Fruit fly (Drosophila melanogaster) whole organism, embryonic: ENCODE results near the gene CG31126.

Source experiments
- Awh ChIP-seq: fragments of 200-800 bp; sonication (Bioruptor generic); IDR thresholded peaks from 2 replicates; pipeline ENCODE4, ENCODE4 v1.3.6; 2022; ENCODE audit warnings: missing biosample characterization, missing genetic modification characterization
- CG11723 ChIP-seq: fragments of 200-800 bp; sonication (Bioruptor generic); optimal IDR thresholded peaks from 2 replicates; lab custom pipeline; 2017; ENCODE audit warnings: missing biosample characterization, mild to moderate bottlenecking, missing genetic modification characterization
- CG12104 ChIP-seq: fragments of 200-800 bp; sonication (Bioruptor generic); optimal IDR thresholded peaks from 3 replicates; lab custom pipeline; 2016; ENCODE audit warnings: missing biosample characterization, missing genetic modification characterization
- CG13424 ChIP-seq: fragments of 200-800 bp; sonication (Bioruptor generic); optimal IDR thresholded peaks from 2 replicates; lab custom pipeline; 2019; ENCODE audit warnings: missing biosample characterization, mild to moderate bottlenecking, missing genetic modification characterization, moderate library complexity
- CG14050 ChIP-seq: fragments of 200-800 bp; sonication (Bioruptor generic); IDR thresholded peaks from 3 replicates; pipeline ENCODE4 v1.3.6; 2022; ENCODE audit warnings: missing biosample characterization, missing genetic modification characterization
- CG17361 ChIP-seq: fragments of 200-800 bp; sonication (Bioruptor generic); IDR thresholded peaks from 3 replicates; pipeline ENCODE4 v1.3.6; 2022; ENCODE audit warnings: missing biosample characterization, missing genetic modification characterization
- CG17829 ChIP-seq: fragments of 200-800 bp; optimal IDR thresholded peaks from 2 replicates; lab custom pipeline; 2019; ENCODE audit warnings: missing biosample characterization, mild to moderate bottlenecking, missing genetic modification characterization, moderate library complexity
- CG2889 ChIP-seq: fragments of 200-800 bp; sonication (Bioruptor generic); IDR thresholded peaks from 3 replicates; pipeline ENCODE4 v1.3.6; 2022; ENCODE audit warnings: missing biosample characterization, missing genetic modification characterization
- CG31224 ChIP-seq: fragments of 200-800 bp; sonication (Bioruptor generic); IDR thresholded peaks from 2 replicates; pipeline ENCODE4 v1.3.6; 2022; ENCODE audit warnings: missing biosample characterization, missing genetic modification characterization
- CG32772 ChIP-seq: fragments of 200-800 bp; sonication (Bioruptor generic); IDR thresholded peaks from 2 replicates; pipeline ENCODE4 v1.3.6; 2022; ENCODE audit warnings: missing biosample characterization, missing genetic modification characterization
- CG33557 ChIP-seq: fragments of 200-800 bp; sonication (Bioruptor generic); optimal IDR thresholded peaks from 2 replicates; lab custom pipeline; 2019; ENCODE audit warnings: missing biosample characterization, mild to moderate bottlenecking, missing genetic modification characterization, moderate library complexity
- CG3407 ChIP-seq: fragments of 200-800 bp; sonication (Bioruptor generic); optimal IDR thresholded peaks from 2 replicates; lab custom pipeline; 2018; ENCODE audit warnings: missing biosample characterization, mild to moderate bottlenecking, missing genetic modification characterization
- CG34376 ChIP-seq: fragments of 200-800 bp; sonication (Bioruptor generic); optimal IDR thresholded peaks from 2 replicates; lab custom pipeline; 2018; ENCODE audit warnings: missing biosample characterization, mild to moderate bottlenecking, missing genetic modification characterization
- CG4328 ChIP-seq: fragments of 200-800 bp; sonication (Bioruptor generic); optimal IDR thresholded peaks from 3 replicates; lab custom pipeline; 2017; ENCODE audit warnings: missing biosample characterization, missing genetic modification reagents, missing genetic modification characterization
- CG5180 ChIP-seq: fragments of 200-800 bp; sonication (Bioruptor generic); optimal IDR thresholded peaks from 3 replicates; lab custom pipeline; 2017; ENCODE audit warnings: missing biosample characterization, missing genetic modification characterization, mild to moderate bottlenecking, moderate library complexity, missing genetic modification reagents
- CG9727 ChIP-seq: fragments of 200-800 bp; sonication (Bioruptor generic); optimal IDR thresholded peaks from 3 replicates; lab custom pipeline; 2017; ENCODE audit warnings: missing biosample characterization, mild to moderate bottlenecking, missing genetic modification characterization
- CG9932 ChIP-seq: fragments of 200-800 bp; sonication (Bioruptor generic); IDR thresholded peaks from 2 replicates; pipeline ENCODE4 v1.3.6; 2022; ENCODE audit warnings: missing biosample characterization, missing genetic modification characterization
- CrebB ChIP-seq: fragments of 200-800 bp; sonication (Bioruptor generic); optimal IDR thresholded peaks from 3 replicates; lab custom pipeline; 2018; ENCODE audit warnings: missing biosample characterization, mild to moderate bottlenecking, missing genetic modification characterization
- Deaf1 ChIP-seq: fragments of 200-800 bp; optimal IDR thresholded peaks from 3 replicates; lab custom pipeline; 2019; ENCODE audit warnings: missing biosample characterization, mild to moderate bottlenecking, missing genetic modification characterization, moderate library complexity
- Dref ChIP-seq: fragments of 200-800 bp; sonication (Bioruptor generic); IDR thresholded peaks from 2 replicates; pipeline ENCODE4 v1.3.6; 2022; ENCODE audit warnings: missing biosample characterization, missing genetic modification characterization
- ERR ChIP-seq: fragments of 200-800 bp; sonication (Bioruptor generic); optimal IDR thresholded peaks from 2 replicates; lab custom pipeline; 2016; ENCODE audit warnings: missing biosample characterization, missing genetic modification characterization
- Elba2 ChIP-seq: fragments of 200-800 bp; sonication (Bioruptor generic); optimal IDR thresholded peaks from 3 replicates; lab custom pipeline; 2016; ENCODE audit warnings: missing biosample characterization, missing genetic modification characterization
- MBD-R2 ChIP-seq: fragments of 200-800 bp; sonication (Bioruptor generic); IDR thresholded peaks from 2 replicates; pipeline ENCODE4 v1.3.6; 2022; ENCODE audit warnings: missing biosample characterization, missing genetic modification characterization
- Mrtf ChIP-seq: fragments of 200-800 bp; sonication (Bioruptor generic); IDR thresholded peaks from 3 replicates; pipeline ENCODE4 v1.3.6; 2022; ENCODE audit warnings: missing biosample characterization, missing genetic modification characterization
- Ravus ChIP-seq: fragments of 200-800 bp; sonication (Bioruptor generic); IDR thresholded peaks from 2 replicates; pipeline ENCODE4 v1.3.6; 2022; ENCODE audit warnings: missing biosample characterization, missing genetic modification characterization
- Sin3A ChIP-seq: fragments of >200 bp; optimal IDR thresholded peaks from 2 replicates; lab custom pipeline; 2018
- Six4 ChIP-seq: fragments of 200-800 bp; sonication (Bioruptor generic); optimal IDR thresholded peaks from 2 replicates; lab custom pipeline; 2016; ENCODE audit warnings: missing biosample characterization, missing genetic modification characterization
- Trl ChIP-seq, 3 experiments: fragments of >200 bp in 2 of 3; fragments of 200-800 bp in 1 of 3; sonication (Bioruptor generic) in 1 of 3; optimal IDR thresholded peaks; 2 replicates in 1 of 3; 3 replicates in 2 of 3; lab custom pipeline; 2016 to 2017; ENCODE audit warnings: missing biosample characterization in 1 of 3, missing genetic modification characterization in 1 of 3
- Vsx1 ChIP-seq: fragments of 200-800 bp; sonication (Bioruptor generic); optimal IDR thresholded peaks from 2 replicates; lab custom pipeline; 2017; ENCODE audit warnings: missing biosample characterization, mild to moderate bottlenecking, missing genetic modification characterization, missing genetic modification reagents
- al ChIP-seq: fragments of 200-800 bp; sonication (Bioruptor generic); IDR thresholded peaks from 2 replicates; pipeline ENCODE4 v1.3.6; 2022; ENCODE audit warnings: missing biosample characterization, missing genetic modification characterization
- cas ChIP-seq: fragments of 200-800 bp; sonication (Bioruptor generic); IDR thresholded peaks from 2 replicates; pipeline ENCODE4 v1.3.6; 2022; ENCODE audit warnings: missing biosample characterization, missing genetic modification characterization
- disco-r ChIP-seq: fragments of 200-800 bp; sonication (Bioruptor generic); optimal IDR thresholded peaks from 2 replicates; lab custom pipeline; 2016; ENCODE audit warnings: missing biosample characterization, missing genetic modification characterization
- dmrt99B ChIP-seq: fragments of 200-800 bp; sonication (Bioruptor generic); optimal IDR thresholded peaks from 2 replicates; lab custom pipeline; 2018; ENCODE audit warnings: missing biosample characterization, mild to moderate bottlenecking, missing genetic modification characterization, moderate library complexity
- fd96Cb ChIP-seq: fragments of 200-800 bp; sonication (Bioruptor generic); optimal IDR thresholded peaks from 2 replicates; lab custom pipeline; 2018; ENCODE audit warnings: missing biosample characterization, mild to moderate bottlenecking, missing genetic modification characterization, moderate library complexity
- gro ChIP-seq: fragments of 200-800 bp; sonication (Bioruptor generic); optimal IDR thresholded peaks from 2 replicates; lab custom pipeline; 2016; ENCODE audit warnings: missing biosample characterization, missing genetic modification characterization
- h ChIP-seq: fragments of >200 bp; optimal IDR thresholded peaks from 2 replicates; lab custom pipeline; 2017
- hb ChIP-seq: fragments of 200-800 bp; sonication (Bioruptor generic); IDR thresholded peaks from 3 replicates; pipeline ENCODE4 v1.3.6; 2022; ENCODE audit warnings: missing biosample characterization, missing genetic modification characterization; ENCODE audit not compliant: partially characterized antibody
- her ChIP-seq: fragments of 200-800 bp; sonication (Bioruptor generic); optimal IDR thresholded peaks from 2 replicates; lab custom pipeline; 2016; ENCODE audit warnings: missing biosample characterization, missing genetic modification characterization
- knrl ChIP-seq: fragments of 200-800 bp; sonication (Bioruptor generic); IDR thresholded peaks from 3 replicates; pipeline ENCODE4 v1.3.6; 2022; ENCODE audit warnings: missing biosample characterization, missing genetic modification characterization; ENCODE audit not compliant: partially characterized antibody
- mirr ChIP-seq: fragments of 200-800 bp; sonication (Bioruptor generic); optimal IDR thresholded peaks from 3 replicates; lab custom pipeline; 2018; ENCODE audit warnings: missing biosample characterization, mild to moderate bottlenecking, missing genetic modification characterization
- oc ChIP-seq: fragments of 200-800 bp; sonication (Bioruptor generic); optimal IDR thresholded peaks from 2 replicates; lab custom pipeline; 2018; ENCODE audit warnings: missing biosample characterization, mild to moderate bottlenecking, missing genetic modification characterization, moderate library complexity
- odd ChIP-seq: fragments of 200-800 bp; sonication (Bioruptor generic); optimal IDR thresholded peaks from 2 replicates; lab custom pipeline; 2017; ENCODE audit warnings: missing biosample characterization, mild to moderate bottlenecking, missing genetic modification characterization
- prd ChIP-seq, 3 experiments: fragments of >200 bp in 2 of 3; fragments of 200-800 bp in 1 of 3; sonication (Bioruptor generic) in 1 of 3; optimal IDR thresholded peaks in 2 of 3; IDR thresholded peaks in 1 of 3; 2 replicates in 2 of 3; 3 replicates in 1 of 3; pipeline versions ENCODE4 v1.3.6 to Lab custom; 2017 to 2022; ENCODE audit warnings: missing biosample characterization in 1 of 3, missing genetic modification characterization in 1 of 3
- row ChIP-seq: fragments of 200-800 bp; sonication (Bioruptor generic); IDR thresholded peaks from 3 replicates; pipeline ENCODE4 v1.3.6; 2022; ENCODE audit warnings: missing biosample characterization, missing genetic modification characterization
- run ChIP-seq: fragments of 200-800 bp; sonication (Bioruptor generic); optimal IDR thresholded peaks from 3 replicates; lab custom pipeline; 2018; ENCODE audit warnings: missing biosample characterization, mild to moderate bottlenecking, missing genetic modification characterization
- scrt ChIP-seq: fragments of 200-800 bp; sonication (Bioruptor generic); optimal IDR thresholded peaks from 2 replicates; lab custom pipeline; 2018; ENCODE audit warnings: missing biosample characterization, mild to moderate bottlenecking, missing genetic modification characterization, moderate library complexity
- stc ChIP-seq: fragments of 200-800 bp; sonication (Bioruptor generic); IDR thresholded peaks from 2 replicates; pipeline ENCODE4 v1.3.6; 2022; ENCODE audit warnings: missing biosample characterization, missing genetic modification characterization
- tll ChIP-seq, 2 experiments: fragments of 200-800 bp in 1 of 2; fragments of >200 bp in 1 of 2; sonication (Bioruptor generic) in 1 of 2; optimal IDR thresholded peaks; 2 replicates each; lab custom pipeline; 2017 to 2019; ENCODE audit warnings: missing biosample characterization in 2 of 2, missing genetic modification characterization in 2 of 2, mild to moderate bottlenecking in 1 of 2, moderate library complexity in 1 of 2
- trem ChIP-seq: fragments of 200-800 bp; optimal IDR thresholded peaks from 3 replicates; lab custom pipeline; 2019; ENCODE audit warnings: missing biosample characterization, mild to moderate bottlenecking, missing genetic modification characterization, moderate library complexity
- wek ChIP-seq: fragments of 200-800 bp; sonication (Bioruptor generic); optimal IDR thresholded peaks from 3 replicates; lab custom pipeline; 2018; ENCODE audit warnings: missing biosample characterization, mild to moderate bottlenecking, missing genetic modification characterization, moderate library complexity

CG31126 gene

DNA sequence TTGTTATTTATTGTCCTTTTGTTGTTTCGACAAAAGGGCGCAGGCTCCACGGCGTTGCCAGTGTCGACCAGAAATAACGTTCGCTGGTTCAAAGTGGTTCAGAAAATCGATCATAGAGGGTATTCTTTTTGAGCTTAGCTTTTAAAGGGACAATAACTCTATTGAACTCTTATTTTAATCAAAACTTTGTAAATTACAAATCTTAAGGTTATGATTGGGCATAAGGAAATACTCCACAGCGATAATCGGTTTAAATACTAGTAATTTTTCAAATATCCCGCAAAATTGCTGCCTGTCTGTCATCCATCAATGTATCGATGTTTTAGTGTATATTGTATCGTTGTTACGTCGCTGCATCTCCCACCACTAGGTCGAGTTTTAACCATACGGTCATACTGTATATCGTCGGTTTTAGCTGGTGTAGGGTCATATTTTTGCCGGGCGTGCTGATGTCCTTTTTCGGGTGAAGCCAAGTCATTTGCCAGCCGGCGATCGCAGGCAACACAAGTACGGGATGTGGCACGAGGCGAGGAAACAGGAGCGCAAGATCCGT is 4.6 kb upstream of the CG31126 start, which contains the start of the genes CG31125 and CG6695 (continued):
- TF ChIP-seq scrt (GFP tag; lab: Kevin White, UChicago) (no peak), row (GFP tag; lab: Robert Waterston, UW) (peak; percentile 70), CG9932 (GFP tag; lab: Robert Waterston, UW) (peak; percentile 73), fd96Cb (tag; lab: Kevin White, UChicago) (no peak), CG17361 (GFP tag; lab: Robert Waterston, UW) (no peak; the same call in 1 of the 3 replicates), CG11723 (GFP tag; lab: Kevin White, UChicago) (no peak), CG2889 (GFP tag; lab: Robert Waterston, UW) (no peak), CG17829 (tag; lab: Kevin White, UChicago) (peak; percentile 60), Trl (optimal IDR thresholded peaks at IDR 0.05; lab: Kevin White, UChicago) (no peak), Trl (GFP tag; optimal IDR thresholded peaks at IDR 0.05; lab: Kevin White, UChicago) (peak; percentile 67), CG34376 (GFP tag; lab: Kevin White, UChicago) (peak; percentile 25), CG31224 (GFP tag; lab: Robert Waterston, UW) (no peak), Six4 (GFP tag; lab: Kevin White, UChicago) (peak; percentile 27), CG3407 (no peak), disco-r (GFP tag; lab: Kevin White, UChicago) (no peak), stc (GFP tag; lab: Robert Waterston, UW) (no peak), prd (optimal IDR thresholded peaks at IDR 0.05; lab: Kevin White, UChicago) (no peak), prd (GFP tag; IDR thresholded peaks at IDR 0.05; lab: Robert Waterston, UW) (peak; percentile 53; the same call in 1 of the 3 replicates), MBD-R2 (GFP tag; lab: Robert Waterston, UW) (peak; percentile 80), CG12104 (GFP tag; lab: Kevin White, UChicago) (peak; percentile 22), CrebB (tag; lab: Kevin White, UChicago) (peak; percentile 23), CG14050 (no peak), ERR (GFP tag; lab: Kevin White, UChicago) (peak; percentile 5), tll (GFP tag; optimal IDR thresholded peaks at IDR 0.05; lab: Kevin White, UChicago) (peak; percentile 44), Dref (GFP tag; lab: Robert Waterston, UW) (peak; percentile 90), wek (peak; percentile 97), gro (GFP tag; lab: Kevin White, UChicago) (peak; percentile 85), Vsx1 (no peak), CG13424 (tag; lab: Kevin White, UChicago) (peak; percentile 52), hb (peak; percentile 78), CG5180 (GFP tag; lab: Kevin White, UChicago) (no peak), her (GFP tag; lab: Kevin White, UChicago) (peak; percentile 53), Ravus (GFP tag; lab: Robert Waterston, UW) (no peak), odd (no peak), Deaf1 (tag; lab: Kevin White, UChicago) (no peak), CG32772 (GFP tag; lab: Robert Waterston, UW) (no peak), CG9727 (GFP tag; lab: Kevin White, UChicago) (peak; percentile 57), CG4328 (GFP tag; lab: Kevin White, UChicago) (no peak), Mrtf (no peak), Awh (GFP tag; lab: Robert Waterston, UW) (no peak), al (GFP tag; lab: Robert Waterston, UW) (peak; percentile 34; the same call in 1 of the 2 replicates), CG33557 (no peak), dmrt99B (tag; lab: Kevin White, UChicago) (no peak), Sin3A (peak; percentile 97), cas (GFP tag; lab: Robert Waterston, UW) (no peak), Elba2 (GFP tag; lab: Kevin White, UChicago) (peak; percentile 28), knrl (GFP tag; lab: Robert Waterston, UW) (peak; percentile 85), trem (tag; lab: Kevin White, UChicago) (peak; percentile 73), run (tag; lab: Kevin White, UChicago) (no peak), mirr (GFP tag; lab: Kevin White, UChicago) (no peak), oc (tag; lab: Kevin White, UChicago) (no peak), h (lab: Kevin White, UChicago) (no peak)
